Worm (Caenorhabditis elegans): Measurements from ENCODE around the gene his-62.
A peak's percentile ranks its signal among the peaks of the same experiment; 100 is the strongest.

The his-62 gene

ce11 chrIV:7512617-7513233, 26.4 kb downstream of the his-62 start, which contains the start of the genes plc-4 and R05G6.4 (continued):
- peak; percentile 38 for TF ChIP-seq tbx-2 (tag; optimal IDR thresholded peaks at IDR 0.05)
- TF ChIP-seq C04F5.9 (tag; optimal IDR thresholded peaks at IDR 0.05) = no peak
- no peak for TF ChIP-seq nhr-84 (tag; optimal IDR thresholded peaks at IDR 0.05)
- TF ChIP-seq egl-13 (tag; optimal IDR thresholded peaks at IDR 0.05) = no peak
- no peak for TF ChIP-seq fkh-8 (tag; optimal IDR thresholded peaks at IDR 0.05)
- no peak for TF ChIP-seq aha-1 (tag; optimal IDR thresholded peaks at IDR 0.05)
- TF ChIP-seq grh-1 (GFP tag; IDR thresholded peaks at IDR 0.05) = no peak
- no peak for TF ChIP-seq aly-2 (tag; optimal IDR thresholded peaks at IDR 0.05)
- no peak for TF ChIP-seq unc-62 (GFP tag; optimal IDR thresholded peaks at IDR 0.05)
- no peak for TF ChIP-seq jun-1 (tag; optimal IDR thresholded peaks at IDR 0.05)
- TF ChIP-seq lin-39 (tag; optimal IDR thresholded peaks at IDR 0.05) = no peak
- TF ChIP-seq fkh-4 (tag; optimal IDR thresholded peaks at IDR 0.05; ENCODE audit: borderline replicate concordance) = no peak
- no peak for TF ChIP-seq fkh-10 (GFP tag; optimal IDR thresholded peaks at IDR 0.05)
- peak; percentile 39 for TF ChIP-seq nhr-47 (tag; optimal IDR thresholded peaks at IDR 0.05)
- no peak for TF ChIP-seq lin-15B (tag; optimal IDR thresholded peaks at IDR 0.05)
- TF ChIP-seq ces-1 (GFP tag; optimal IDR thresholded peaks at IDR 0.05) = no peak
- no peak for TF ChIP-seq nhr-237 (tag; optimal IDR thresholded peaks at IDR 0.05)
- TF ChIP-seq dpl-1 (GFP tag; optimal IDR thresholded peaks at IDR 0.05) = peak; percentile 37 to 59 (median 55)
- TF ChIP-seq mep-1 (tag; optimal IDR thresholded peaks at IDR 0.05) = peak; percentile 57
- no peak for TF ChIP-seq lin-13 (GFP tag; optimal IDR thresholded peaks at IDR 0.05)
- TF ChIP-seq nhr-20 (tag; optimal IDR thresholded peaks at IDR 0.05) = peak; percentile 52
- no peak for TF ChIP-seq ztf-4 (tag; optimal IDR thresholded peaks at IDR 0.05)
- TF ChIP-seq sptf-1 (tag; optimal IDR thresholded peaks at IDR 0.05) = no peak
- TF ChIP-seq hpl-2 (GFP tag; optimal IDR thresholded peaks at IDR 0.05) = no peak
- TF ChIP-seq blmp-1 (tag; optimal IDR thresholded peaks at IDR 0.05) = peak; percentile 53
- TF ChIP-seq nhr-77 (tag; optimal IDR thresholded peaks at IDR 0.05) = peak; percentile 16
- TF ChIP-seq irx-1 (tag; optimal IDR thresholded peaks at IDR 0.05) = no peak
- TF ChIP-seq efl-1 (optimal IDR thresholded peaks at IDR 0.05) = peak; percentile 29 to 63
- peak; percentile 44 to 55 for TF ChIP-seq efl-1 (GFP tag; optimal IDR thresholded peaks at IDR 0.05 in 1 of 2)
- TF ChIP-seq zip-4 (GFP tag; optimal IDR thresholded peaks at IDR 0.05) = no peak
- TF ChIP-seq pag-3 (tag; optimal IDR thresholded peaks at IDR 0.05; ENCODE audit: borderline replicate concordance, insufficient read depth) = no peak
- TF ChIP-seq nhr-90 (tag; optimal IDR thresholded peaks at IDR 0.05; ENCODE audit: poor library complexity) = peak; percentile 52
- TF ChIP-seq unc-30 (tag; optimal IDR thresholded peaks at IDR 0.05) = no peak
- TF ChIP-seq elt-3 (tag; optimal IDR thresholded peaks at IDR 0.05) = peak in 2 of 6 experiments; percentile 3 to 52
- TF ChIP-seq lsy-2 (tag; optimal IDR thresholded peaks at IDR 0.05) = peak; percentile 53 to 68
- TF ChIP-seq pqm-1 (tag; optimal IDR thresholded peaks at IDR 0.05) = no peak
- TF ChIP-seq ceh-82 (tag; optimal IDR thresholded peaks at IDR 0.05) = peak in 2 of 3 experiments; percentile 15 to 27
- TF ChIP-seq swsn-7 (tag; optimal IDR thresholded peaks at IDR 0.05) = peak; percentile 42
- no peak for TF ChIP-seq nhr-12 (tag; optimal IDR thresholded peaks at IDR 0.05)
- no peak for TF ChIP-seq ztf-11 (tag; optimal IDR thresholded peaks at IDR 0.05)
- no peak for TF ChIP-seq C34B4.2 (tag; optimal IDR thresholded peaks at IDR 0.05)
- TF ChIP-seq hlh-4 (tag; optimal IDR thresholded peaks at IDR 0.05) = no peak
- peak; percentile 56 for TF ChIP-seq snu-23 (GFP tag; optimal IDR thresholded peaks at IDR 0.05)
- TF ChIP-seq lin-35 (GFP tag; optimal IDR thresholded peaks at IDR 0.05) = peak; percentile 42 to 65
- no peak for TF ChIP-seq ceh-88 (GFP tag; IDR thresholded peaks at IDR 0.05)
- peak; percentile 68 for TF ChIP-seq nhr-85 (tag)
- no peak for TF ChIP-seq nhr-28 (tag; optimal IDR thresholded peaks at IDR 0.05)
- no peak for TF ChIP-seq ets-5 (GFP tag; IDR thresholded peaks at IDR 0.05)
- TF ChIP-seq mef-2 (tag; optimal IDR thresholded peaks at IDR 0.05) = no peak
- TF ChIP-seq nhr-11 (tag; optimal IDR thresholded peaks at IDR 0.05) = no peak
- TF ChIP-seq ceh-90 (tag; optimal IDR thresholded peaks at IDR 0.05) = no peak
- TF ChIP-seq efl-3 (GFP tag; optimal IDR thresholded peaks at IDR 0.05) = no peak
- TF ChIP-seq nhr-19 (GFP tag; conservative IDR thresholded peaks at IDR 0.05) = peak; percentile 13; the same call in 1 of the 2 replicates
